Fruit fly (Drosophila melanogaster) whole organism, pupa: Measurements from ENCODE around the gene CG9727.

Experiments
- CG13204 ChIP-seq: fragments of 200-800 bp; sonication (Bioruptor generic); optimal IDR thresholded peaks from 2 replicates; lab custom pipeline; 2018; ENCODE audit warnings: missing biosample characterization, mild to moderate bottlenecking, missing genetic modification characterization, moderate library complexity
- CG15710 ChIP-seq: fragments of 200-800 bp; sonication (Bioruptor generic); optimal IDR thresholded peaks from 2 replicates; lab custom pipeline; 2018; ENCODE audit warnings: missing biosample characterization, mild to moderate bottlenecking, missing genetic modification characterization, moderate library complexity
- CG17806 ChIP-seq: fragments of 200-800 bp; sonication (Bioruptor generic); optimal IDR thresholded peaks from 2 replicates; lab custom pipeline; 2018; ENCODE audit warnings: missing biosample characterization, mild to moderate bottlenecking, missing genetic modification characterization, moderate library complexity
- CG32121 ChIP-seq: fragments of 200-800 bp; sonication (Bioruptor generic); IDR thresholded peaks from 2 replicates; pipeline ENCODE4 v1.3.6; 2022; ENCODE audit warnings: missing biosample characterization, missing genetic modification characterization
- CG34367 ChIP-seq: fragments of 200-800 bp; sonication (Bioruptor generic); optimal IDR thresholded peaks from 2 replicates; lab custom pipeline; 2018; ENCODE audit warnings: missing biosample characterization, mild to moderate bottlenecking, missing genetic modification characterization
- CG9948 ChIP-seq: fragments of 200-800 bp; sonication (Bioruptor generic); optimal IDR thresholded peaks from 2 replicates; lab custom pipeline; 2018; ENCODE audit warnings: missing biosample characterization, mild to moderate bottlenecking, missing genetic modification characterization, moderate library complexity
- Pif1B ChIP-seq: fragments of 200-800 bp; sonication (Bioruptor generic); optimal IDR thresholded peaks from 3 replicates; lab custom pipeline; 2016; ENCODE audit warnings: missing biosample characterization, missing genetic modification characterization
- gl ChIP-seq: fragments of 200-800 bp; sonication (Bioruptor generic); optimal IDR thresholded peaks from 2 replicates; lab custom pipeline; 2018; ENCODE audit warnings: missing biosample characterization, mild to moderate bottlenecking, missing genetic modification characterization
- rn ChIP-seq: fragments of 200-800 bp; sonication (Bioruptor generic); IDR thresholded peaks from 2 replicates; pipeline ENCODE4 v1.3.6; 2022; ENCODE audit warnings: missing biosample characterization, missing genetic modification characterization

DNA sequence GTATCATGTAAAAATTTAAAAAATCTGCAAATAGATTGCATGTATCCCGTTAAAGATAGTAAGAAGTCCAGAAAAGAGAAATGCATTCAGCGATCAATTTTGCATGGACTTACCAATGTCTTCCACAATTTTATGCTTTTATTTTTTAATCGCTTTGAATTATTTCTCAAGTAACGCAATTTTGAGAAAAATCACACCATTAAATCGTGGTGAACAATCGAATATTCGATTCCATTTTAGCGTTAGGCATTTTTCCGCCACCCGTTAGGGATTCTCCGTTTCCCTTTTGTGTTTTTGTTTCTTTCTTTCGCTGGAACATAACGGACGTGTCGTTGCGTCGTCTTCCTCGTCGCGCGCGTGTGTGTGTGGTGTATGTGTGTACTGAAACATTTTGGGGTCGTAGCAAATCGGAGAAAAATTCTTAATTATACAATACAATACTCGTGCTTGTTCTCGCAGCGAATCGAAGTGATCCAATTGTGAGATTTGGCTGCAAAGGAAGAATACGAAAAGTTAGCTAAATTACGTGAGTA, 49.8 kb downstream of the CG9727 start, which contains the start of gene gpp:
- TF ChIP-seq CG13204 (GFP tag; lab: Kevin White, UChicago), result peak; percentile 36
- no peak for TF ChIP-seq CG32121 (GFP tag; lab: Robert Waterston, UW)
- TF ChIP-seq Pif1B (GFP tag; lab: Kevin White, UChicago), result peak; percentile 12
- peak; percentile 5 for TF ChIP-seq gl (tag; lab: Kevin White, UChicago)
- no peak for TF ChIP-seq CG15710
- no peak for TF ChIP-seq CG34367 (tag; lab: Kevin White, UChicago)
- no peak for TF ChIP-seq rn
- TF ChIP-seq CG17806 (tag; lab: Kevin White, UChicago), result no peak
- TF ChIP-seq CG9948 (tag; lab: Kevin White, UChicago), result no peak
